Worm (Caenorhabditis elegans): ENCODE measurements around the gene nhr-222.

Gene nhr-222

ce11 chrV:3585011-3585410, 41.8 kb upstream of the nhr-222 start (continued):
- TF ChIP-seq B0261.1 (tag; optimal IDR thresholded peaks at IDR 0.05): peak; percentile 19
- TF ChIP-seq nhr-80 (tag; optimal IDR thresholded peaks at IDR 0.05): no peak
- TF ChIP-seq Y67H2A.10 (GFP tag; conservative IDR thresholded peaks at IDR 0.05): no peak
- peak; percentile 68 for TF ChIP-seq Y79H2A.3 (GFP tag; conservative IDR thresholded peaks at IDR 0.05)
- TF ChIP-seq aptf-3 (GFP tag; IDR thresholded peaks at IDR 0.05): peak; percentile 81
- no peak for TF ChIP-seq F55B11.4 (tag; optimal IDR thresholded peaks at IDR 0.05; ENCODE audit: borderline replicate concordance, insufficient read depth)
- peak; percentile 51 for TF ChIP-seq athp-1 (tag; optimal IDR thresholded peaks at IDR 0.05)
- TF ChIP-seq D2030.7 (GFP tag; IDR thresholded peaks at IDR 0.05): peak; percentile 88
- TF ChIP-seq ztf-18 (tag; optimal IDR thresholded peaks at IDR 0.05): peak; percentile 5
- TF ChIP-seq dpff-1 (tag; optimal IDR thresholded peaks at IDR 0.05): no peak
- TF ChIP-seq ekl-4 (GFP tag; IDR thresholded peaks at IDR 0.05): peak; percentile 79; the same call in 1 of the 2 replicates
- TF ChIP-seq C17E4.6 (GFP tag; IDR thresholded peaks at IDR 0.05): peak; percentile 54; the same call in 1 of the 2 replicates
- TF ChIP-seq lin-35 (GFP tag; optimal IDR thresholded peaks at IDR 0.05): peak in 2 of 3 experiments; percentile 4 to 63
- TF ChIP-seq xnd-1 (tag; optimal IDR thresholded peaks at IDR 0.05): peak; percentile 48
- no peak for TF ChIP-seq rpc-1 (optimal IDR thresholded peaks at IDR 0.05)
- TF ChIP-seq rpc-1 (tag; optimal IDR thresholded peaks at IDR 0.05): peak; percentile 15
- peak; percentile 73 for TF ChIP-seq him-1 (tag; optimal IDR thresholded peaks at IDR 0.05)
- TF ChIP-seq rec-8 (tag; optimal IDR thresholded peaks at IDR 0.05): peak in 1 of 2 experiments; percentile 17
- TF ChIP-seq nhr-179 (tag; optimal IDR thresholded peaks at IDR 0.05): no peak
- 0 out of 2 replicates have a peak, but pooled peaks have one; percentile 61 for TF ChIP-seq attf-6 (GFP tag; IDR thresholded peaks at IDR 0.05)
- 0 out of 2 replicates have a peak, but pooled peaks have one; percentile 34 for TF ChIP-seq F39B2.1 (GFP tag; IDR thresholded peaks at IDR 0.05)
- peak; percentile 9 for TF ChIP-seq F52B5.7 (tag; optimal IDR thresholded peaks at IDR 0.05)
- TF ChIP-seq lin-40 (tag; optimal IDR thresholded peaks at IDR 0.05): no peak
- TF ChIP-seq attf-3 (GFP tag; conservative IDR thresholded peaks at IDR 0.05): peak; percentile 19; the same call in 1 of the 2 replicates
- TF ChIP-seq ets-4 (GFP tag; optimal IDR thresholded peaks at IDR 0.05): no peak
- no peak for TF ChIP-seq attf-5 (GFP tag; optimal IDR thresholded peaks at IDR 0.05)
- TF ChIP-seq madf-3 (GFP tag; IDR thresholded peaks at IDR 0.05): no peak
- TF ChIP-seq snpc-1.1 (tag; optimal IDR thresholded peaks at IDR 0.05; ENCODE audit: insufficient read depth): peak; percentile 80
- no peak for TF ChIP-seq F57A8.1 (GFP tag; optimal IDR thresholded peaks at IDR 0.05)
- TF ChIP-seq snpc-1.3 (tag; optimal IDR thresholded peaks at IDR 0.05; ENCODE audit: insufficient read depth): peak; percentile 85
- peak; percentile 54; the same call in 1 of the 2 replicates for TF ChIP-seq F33H1.4 (GFP tag; IDR thresholded peaks at IDR 0.05)
- TF ChIP-seq snpc-4 (GFP tag; optimal IDR thresholded peaks at IDR 0.05): peak; percentile 66
- TF ChIP-seq snpc-4 (tag; optimal IDR thresholded peaks at IDR 0.05): peak in 2 of 4 experiments; percentile 24 to 53
- no peak for TF ChIP-seq egl-44 (GFP tag; IDR thresholded peaks at IDR 0.05)
- no peak for TF ChIP-seq lag-1 (GFP tag; IDR thresholded peaks at IDR 0.05)
- TF ChIP-seq die-1 (tag; optimal IDR thresholded peaks at IDR 0.05): no peak
- TF ChIP-seq hmg-20 (GFP tag; IDR thresholded peaks at IDR 0.05): 0 out of 2 replicates have a peak, but pooled peaks have one; percentile 11
- TF ChIP-seq gei-17 (GFP tag; optimal IDR thresholded peaks at IDR 0.05): no peak
- no peak for TF ChIP-seq hlh-26 (GFP tag; conservative IDR thresholded peaks at IDR 0.05)
- TF ChIP-seq F37B4.10 (GFP tag; IDR thresholded peaks at IDR 0.05): no peak
- peak; percentile 51 for TF ChIP-seq pbrm-1 (GFP tag; IDR thresholded peaks at IDR 0.05)
- no peak for TF ChIP-seq zim-3 (tag; optimal IDR thresholded peaks at IDR 0.05)
- TF ChIP-seq lsl-1 (GFP tag; optimal IDR thresholded peaks at IDR 0.05): peak; percentile 48
- TF ChIP-seq madf-6 (GFP tag; IDR thresholded peaks at IDR 0.05): peak; percentile 84
- TF ChIP-seq let-607 (tag; optimal IDR thresholded peaks at IDR 0.05): peak in 1 of 2 experiments; percentile 7
- TF ChIP-seq B0336.3 (GFP tag; IDR thresholded peaks at IDR 0.05): peak; percentile 93
- TF ChIP-seq hsf-1 (GFP tag; IDR thresholded peaks at IDR 0.05): peak; percentile 73
- TF ChIP-seq ztf-25 (GFP tag; IDR thresholded peaks at IDR 0.05): peak; percentile 35; the same call in 1 of the 2 replicates
